Worm (Caenorhabditis elegans): ENCODE measurements around the gene acr-17.
"Not testable (repeated sequence)": the region's sequence is repeated elsewhere in the genome, so short reads cannot be mapped to it uniquely, and the experiment has no call there.

The acr-17 gene

ce11 chrV:2634783-2635569, 26.5 kb downstream of the acr-17 start:
- TF ChIP-seq lim-7 (GFP tag; IDR thresholded peaks at IDR 0.05): 0 out of 2 replicates have a peak, but pooled peaks have one; percentile 14
- TF ChIP-seq dmd-8 (GFP tag; IDR thresholded peaks at IDR 0.05): 0 out of 2 replicates have a peak, but pooled peaks have one; percentile 17
- peak; percentile 97 for TF ChIP-seq set-16 (GFP tag; IDR thresholded peaks at IDR 0.05)
- peak; percentile 46; the same call in 1 of the 2 replicates for TF ChIP-seq arid-1 (GFP tag; conservative IDR thresholded peaks at IDR 0.05)
- TF ChIP-seq lin-38 (GFP tag; IDR thresholded peaks at IDR 0.05): peak; percentile 32
- peak; percentile 33; the same call in 1 of the 2 replicates for TF ChIP-seq pha-4 (GFP tag; IDR thresholded peaks at IDR 0.05)
- not testable (repeated sequence) for TF ChIP-seq pha-4 (tag; optimal IDR thresholded peaks at IDR 0.05)
- TF ChIP-seq egl-43 (GFP tag; IDR thresholded peaks at IDR 0.05): 0 out of 2 replicates have a peak, but pooled peaks have one; percentile 27

- TF ChIP-seq nhr-10 (tag; optimal IDR thresholded peaks at IDR 0.05): no peak
- TF ChIP-seq spr-1 (tag; optimal IDR thresholded peaks at IDR 0.05): no peak
- TF ChIP-seq F37D6.2 (tag; optimal IDR thresholded peaks at IDR 0.05): peak; percentile 29
- TF ChIP-seq unc-62 (GFP tag; optimal IDR thresholded peaks at IDR 0.05 in 1 of 2): no peak
- TF ChIP-seq unc-62 (tag; optimal IDR thresholded peaks at IDR 0.05): no peak
- no peak for TF ChIP-seq ceh-62 (tag; optimal IDR thresholded peaks at IDR 0.05)
- TF ChIP-seq unc-130 (GFP tag; optimal IDR thresholded peaks at IDR 0.05): peak; percentile 65
- no peak for TF ChIP-seq mxl-2 (GFP tag; conservative IDR thresholded peaks at IDR 0.05)
- TF ChIP-seq dmd-9 (GFP tag; IDR thresholded peaks at IDR 0.05): peak; percentile 90
- no peak for TF ChIP-seq Y5F2A.4 (GFP tag; optimal IDR thresholded peaks at IDR 0.05)
- peak; percentile 100 for TF ChIP-seq mes-2 (tag; optimal IDR thresholded peaks at IDR 0.05; ENCODE audit: poor library complexity, severe bottlenecking)
- no peak for TF ChIP-seq lim-7 (GFP tag; IDR thresholded peaks at IDR 0.05)
- no peak for TF ChIP-seq madf-5 (GFP tag; IDR thresholded peaks at IDR 0.05)
- peak; percentile 15 to 28 for TF ChIP-seq daf-16 (GFP tag; optimal IDR thresholded peaks at IDR 0.05)
- TF ChIP-seq daf-16 (tag; optimal IDR thresholded peaks at IDR 0.05): peak; percentile 52
- TF ChIP-seq nhr-6 (tag; optimal IDR thresholded peaks at IDR 0.05): peak; percentile 27
- TF ChIP-seq ceh-32 (tag; optimal IDR thresholded peaks at IDR 0.05; ENCODE audit: poor library complexity): no peak
- TF ChIP-seq nhr-42 (GFP tag; IDR thresholded peaks at IDR 0.05): no peak
- 0 out of 2 replicates have a peak, but pooled peaks have one; percentile 22 for TF ChIP-seq ceh-44 (GFP tag; IDR thresholded peaks at IDR 0.05)
- TF ChIP-seq pqm-1 (tag; optimal IDR thresholded peaks at IDR 0.05): no peak
- TF ChIP-seq Y105C5A.15 (GFP tag; IDR thresholded peaks at IDR 0.05): no peak
- no peak for TF ChIP-seq tra-1 (GFP tag; IDR thresholded peaks at IDR 0.05)
- TF ChIP-seq F49E8.2 (tag; optimal IDR thresholded peaks at IDR 0.05; ENCODE audit: borderline replicate concordance): peak; percentile 52
- no peak for TF ChIP-seq zip-11 (GFP tag; IDR thresholded peaks at IDR 0.05)
- TF ChIP-seq nhr-41 (GFP tag; IDR thresholded peaks at IDR 0.05): no peak
- no peak for TF ChIP-seq gei-8 (GFP tag; optimal IDR thresholded peaks at IDR 0.05)
- no peak for TF ChIP-seq lin-15B (tag; optimal IDR thresholded peaks at IDR 0.05)
- TF ChIP-seq snpc-1.2 (GFP tag; IDR thresholded peaks at IDR 0.05): no peak
- no peak for TF ChIP-seq daf-19 (GFP tag; conservative IDR thresholded peaks at IDR 0.05)
- 0 out of 2 replicates have a peak, but pooled peaks have one; percentile 56 for TF ChIP-seq tag-97 (GFP tag; IDR thresholded peaks at IDR 0.05)
- no peak for TF ChIP-seq skn-1 (tag; optimal IDR thresholded peaks at IDR 0.05)
- no peak for TF ChIP-seq zip-2 (tag; optimal IDR thresholded peaks at IDR 0.05)
- peak; percentile 61; the same call in 1 of the 2 replicates for TF ChIP-seq Y48G9A.11 (GFP tag; IDR thresholded peaks at IDR 0.05)
- TF ChIP-seq R02D3.7 (tag; optimal IDR thresholded peaks at IDR 0.05): no peak
- no peak for TF ChIP-seq lir-3 (tag; optimal IDR thresholded peaks at IDR 0.05)
- no peak for TF ChIP-seq cey-2 (tag; optimal IDR thresholded peaks at IDR 0.05; ENCODE audit: borderline replicate concordance, insufficient read depth)
- TF ChIP-seq lin-29 (GFP tag; IDR thresholded peaks at IDR 0.05): no peak
- TF ChIP-seq ceh-20 (GFP tag; IDR thresholded peaks at IDR 0.05): 0 out of 2 replicates have a peak, but pooled peaks have one; percentile 32
- TF ChIP-seq nhr-111 (GFP tag; optimal IDR thresholded peaks at IDR 0.05): no peak
- TF ChIP-seq hlh-11 (tag; optimal IDR thresholded peaks at IDR 0.05): peak; percentile 65
- TF ChIP-seq T26A8.4 (GFP tag; IDR thresholded peaks at IDR 0.05): 0 out of 2 replicates have a peak, but pooled peaks have one; percentile 30
Observed at ce11 chrV:2638545-2638944, 30.1 kb downstream of the acr-17 start, which contains the start of gene W02H5.19. TSS of gene W02H5.19 (plus strand) at chrV:2638890.
